Worm (Caenorhabditis elegans): ENCODE data around the gene egl-36.

- TF ChIP-seq nhr-77 (tag; optimal IDR thresholded peaks at IDR 0.05) (no peak), blmp-1 (tag; optimal IDR thresholded peaks at IDR 0.05) (no peak), pag-3 (tag; optimal IDR thresholded peaks at IDR 0.05; ENCODE audit: borderline replicate concordance, insufficient read depth) (no peak), lin-35 (GFP tag; optimal IDR thresholded peaks at IDR 0.05) (no peak), ztf-4 (tag; optimal IDR thresholded peaks at IDR 0.05) (no peak), sox-4 (tag; optimal IDR thresholded peaks at IDR 0.05) (no peak), ceh-90 (tag; optimal IDR thresholded peaks at IDR 0.05) (no peak), hlh-4 (tag; optimal IDR thresholded peaks at IDR 0.05) (no peak), unc-62 (GFP tag; optimal IDR thresholded peaks at IDR 0.05) (no peak), alr-1 (tag; optimal IDR thresholded peaks at IDR 0.05; ENCODE audit: borderline replicate concordance) (no peak), nhr-28 (tag; optimal IDR thresholded peaks at IDR 0.05) (no peak), lin-13 (GFP tag; optimal IDR thresholded peaks at IDR 0.05) (no peak), lin-15B (tag; optimal IDR thresholded peaks at IDR 0.05) (no peak), vab-15 (tag; optimal IDR thresholded peaks at IDR 0.05) (no peak)
These were observed 42.1 kb upstream of the egl-36 start for ce11 chrX:10692057-10692456.
